Worm (Caenorhabditis elegans) whole organism, midembryonic: ENCODE data around the gene mev-1.

ENCODE experiments used
- klf-2 ChIP-seq: fragments of 200-800 bp; sonication (Bioruptor generic); conservative IDR thresholded peaks from 2 replicates; pipeline ENCODE4 v1.3.6; 2022; ENCODE audit warnings: missing genetic modification reagents, missing genetic modification characterization, missing compliant biosample characterization
- med-1 ChIP-seq: sonication (generic microtip); optimal IDR thresholded peaks from 2 replicates; lab custom pipeline; 2017; ENCODE audit warnings: missing genetic modification characterization, mild to moderate bottlenecking, missing compliant biosample characterization, antibody characterized with exemption, missing genetic modification reagents; ENCODE audit not compliant: insufficient read depth

- TF ChIP-seq klf-2 (GFP tag; lab: Robert Waterston, UW) = no peak
- TF ChIP-seq med-1 (GFP tag; lab: Kevin White, UChicago) = no peak
These were observed 24.7 kb downstream of the mev-1 start for ce11 chrIII:10358751-10359150.
